Fruit fly (Drosophila melanogaster) whole organism, adult: ENCODE measurements around the gene btz.

ENCODE experiments used
- CG11617 ChIP-seq: fragments of 200-800 bp; sonication (Bioruptor generic); optimal IDR thresholded peaks from 2 replicates; lab custom pipeline; 2017; ENCODE audit warnings: mild to moderate bottlenecking, missing biosample characterization, missing genetic modification reagents, missing genetic modification characterization
- CG12768 ChIP-seq: fragments of 200-800 bp; sonication (Bioruptor generic); optimal IDR thresholded peaks from 2 replicates; lab custom pipeline; 2017; ENCODE audit warnings: missing biosample characterization, missing genetic modification characterization, mild to moderate bottlenecking, moderate library complexity, missing genetic modification reagents
- CG14711 ChIP-seq: fragments of 200-800 bp; sonication (Bioruptor generic); optimal IDR thresholded peaks from 2 replicates; lab custom pipeline; 2018; ENCODE audit warnings: missing biosample characterization, mild to moderate bottlenecking, missing genetic modification characterization, moderate library complexity
- CG1620 ChIP-seq: fragments of 200-800 bp; sonication (Bioruptor generic); optimal IDR thresholded peaks from 2 replicates; lab custom pipeline; 2016; ENCODE audit warnings: missing biosample characterization, missing genetic modification characterization
- CG33017 ChIP-seq: fragments of 200-800 bp; sonication (Bioruptor generic); optimal IDR thresholded peaks from 2 replicates; lab custom pipeline; 2018; ENCODE audit warnings: missing biosample characterization, mild to moderate bottlenecking, missing genetic modification characterization, moderate library complexity
- CG5204 ChIP-seq: fragments of 200-800 bp; sonication (Bioruptor generic); optimal IDR thresholded peaks from 2 replicates; lab custom pipeline; 2016; ENCODE audit warnings: missing biosample characterization, missing genetic modification characterization
- CG7045 ChIP-seq: fragments of 200-800 bp; sonication (Bioruptor generic); optimal IDR thresholded peaks from 2 replicates; lab custom pipeline; 2017; ENCODE audit warnings: missing biosample characterization, mild to moderate bottlenecking, missing genetic modification characterization
- CG7101 ChIP-seq: fragments of 200-800 bp; sonication (Bioruptor generic); optimal IDR thresholded peaks from 2 replicates; lab custom pipeline; 2018; ENCODE audit warnings: missing biosample characterization, mild to moderate bottlenecking, missing genetic modification characterization, moderate library complexity
- Clk ChIP-seq: fragments of 200-800 bp; sonication (Bioruptor generic); optimal IDR thresholded peaks from 2 replicates; lab custom pipeline; 2017; ENCODE audit warnings: missing biosample characterization, missing genetic modification characterization
- Crg-1 ChIP-seq: fragments of 200-800 bp; sonication (Bioruptor generic); optimal IDR thresholded peaks from 2 replicates; lab custom pipeline; 2016; ENCODE audit warnings: missing biosample characterization, missing genetic modification characterization
- Hr96 ChIP-seq: fragments of 200-800 bp; sonication (Bioruptor generic); optimal IDR thresholded peaks from 2 replicates; lab custom pipeline; 2016; ENCODE audit warnings: missing biosample characterization, missing genetic modification characterization
- Mnt ChIP-seq: fragments of 200-800 bp; sonication (Bioruptor generic); optimal IDR thresholded peaks from 2 replicates; lab custom pipeline; 2016; ENCODE audit warnings: missing biosample characterization, mild to moderate bottlenecking, missing genetic modification characterization
- bab1 ChIP-seq: fragments of 200-800 bp; sonication (Bioruptor generic); optimal IDR thresholded peaks from 3 replicates; lab custom pipeline; 2019; ENCODE audit warnings: missing biosample characterization, mild to moderate bottlenecking, missing genetic modification characterization, moderate library complexity
- cic ChIP-seq: fragments of 200-800 bp; sonication (Bioruptor generic); optimal IDR thresholded peaks from 2 replicates; lab custom pipeline; 2017; ENCODE audit warnings: missing biosample characterization, mild to moderate bottlenecking, missing genetic modification characterization, moderate library complexity
- cnc ChIP-seq, 2 experiments: fragments of >200 bp; optimal IDR thresholded peaks; 2 replicates each; lab custom pipeline; 2017
- kay ChIP-seq: fragments of 200-800 bp; sonication (Bioruptor generic); peaks from one replicate; lab custom pipeline; 2016; ENCODE audit warnings: missing biosample characterization, missing genetic modification characterization, borderline replicate concordance
- ovo ChIP-seq: fragments of 200-800 bp; sonication (Bioruptor generic); optimal IDR thresholded peaks from 2 replicates; lab custom pipeline; 2016; ENCODE audit warnings: missing biosample characterization, missing genetic modification characterization
- pad ChIP-seq: fragments of 200-800 bp; sonication (Bioruptor generic); optimal IDR thresholded peaks from 3 replicates; lab custom pipeline; 2017; ENCODE audit warnings: missing biosample characterization, missing genetic modification characterization, mild to moderate bottlenecking, moderate library complexity, missing genetic modification reagents
- tj ChIP-seq: fragments of 200-800 bp; sonication (Bioruptor generic); optimal IDR thresholded peaks from 3 replicates; lab custom pipeline; 2017; ENCODE audit warnings: missing biosample characterization, mild to moderate bottlenecking, missing genetic modification characterization, moderate library complexity
- toe ChIP-seq: fragments of 200-800 bp; sonication (Bioruptor generic); optimal IDR thresholded peaks from 2 replicates; lab custom pipeline; 2016; ENCODE audit warnings: missing biosample characterization, missing genetic modification characterization

btz gene

DNA sequence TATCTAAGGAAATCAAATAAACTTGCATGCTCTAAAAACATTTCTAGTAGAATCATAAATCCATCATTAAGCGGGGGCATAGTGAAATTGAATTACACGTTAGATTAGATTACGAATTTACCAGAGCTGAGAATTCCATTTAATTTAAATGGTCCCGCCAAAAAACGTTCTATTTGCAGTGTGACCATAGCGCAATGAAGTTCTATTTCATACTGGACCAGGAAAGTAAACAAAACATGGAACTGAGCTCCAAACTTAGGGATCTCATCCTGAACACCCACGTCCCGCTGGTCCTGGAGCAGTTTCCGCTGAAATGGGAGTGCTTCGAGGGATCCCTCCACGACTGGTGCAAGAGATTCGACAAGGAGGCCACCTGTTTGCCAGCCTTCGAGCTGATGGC is 5.1 kb upstream of the btz start, which contains the start of gene HSPBAP1:
Gene HSPBAP1 (plus strand): TSS at position 217 of the 400 bp plus-strand sequence.
- no peak for TF ChIP-seq Mnt (GFP tag; lab: Kevin White, UChicago)
- TF ChIP-seq toe (GFP tag; lab: Kevin White, UChicago) = no peak
- no peak for TF ChIP-seq pad (GFP tag; lab: Kevin White, UChicago)
- TF ChIP-seq ovo (GFP tag; lab: Kevin White, UChicago) = no peak
- no peak for TF ChIP-seq cnc (optimal IDR thresholded peaks at IDR 0.05; lab: Kevin White, UChicago)
- no peak for TF ChIP-seq Clk
- no peak for TF ChIP-seq Hr96
- TF ChIP-seq kay = no peak
- TF ChIP-seq CG5204 (GFP tag; lab: Kevin White, UChicago) = no peak
- no peak for TF ChIP-seq CG12768
- no peak for TF ChIP-seq CG7101 (tag; lab: Kevin White, UChicago)
- no peak for TF ChIP-seq CG14711 (tag; lab: Kevin White, UChicago)
- no peak for TF ChIP-seq cic
- TF ChIP-seq bab1 (GFP tag; lab: Kevin White, UChicago) = no peak
- no peak for TF ChIP-seq CG33017 (tag; lab: Kevin White, UChicago)
- TF ChIP-seq CG11617 (GFP tag; lab: Kevin White, UChicago) = no peak
- TF ChIP-seq Crg-1 (GFP tag; lab: Kevin White, UChicago) = no peak
- no peak for TF ChIP-seq CG7045

DNA sequence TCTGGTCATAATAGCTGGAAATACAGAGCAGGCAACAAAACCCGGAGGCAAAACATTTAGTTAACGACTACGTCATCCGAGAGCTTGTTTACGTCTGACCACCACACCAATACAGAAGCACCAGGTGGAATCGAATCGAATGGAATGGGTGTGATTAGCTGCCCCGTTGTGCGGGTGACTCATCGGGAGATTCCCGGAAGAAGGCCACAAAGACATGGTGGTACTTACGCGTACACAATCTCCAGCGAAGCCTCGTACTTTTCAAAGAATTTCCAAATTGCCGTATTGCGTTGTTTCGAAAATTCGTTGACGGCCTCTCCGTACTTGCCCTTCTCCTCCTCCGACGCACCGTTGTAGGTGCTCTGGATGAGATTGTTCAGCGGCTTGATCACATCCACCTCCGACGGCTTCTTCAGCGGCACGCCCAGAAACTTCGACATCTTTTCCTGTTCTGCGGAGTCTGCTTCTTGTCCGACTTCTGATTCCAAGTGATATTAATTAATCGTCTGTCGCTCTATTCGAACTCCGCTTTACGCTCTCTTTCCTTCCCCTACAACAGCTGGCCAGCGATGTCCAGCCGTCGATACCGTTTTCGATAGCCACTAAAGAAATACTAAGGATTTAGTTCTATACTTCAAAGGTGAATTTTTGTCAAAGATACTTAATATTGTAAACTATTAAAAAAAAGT is 477 bp upstream of the btz start, which contains the start of gene ALiX:
Gene ALiX (minus strand): TSS at position 571 of the 689 bp plus-strand sequence.
- TF ChIP-seq pad (GFP tag; lab: Kevin White, UChicago) (peak; percentile 99), CG5204 (GFP tag; lab: Kevin White, UChicago) (no peak)

DNA sequence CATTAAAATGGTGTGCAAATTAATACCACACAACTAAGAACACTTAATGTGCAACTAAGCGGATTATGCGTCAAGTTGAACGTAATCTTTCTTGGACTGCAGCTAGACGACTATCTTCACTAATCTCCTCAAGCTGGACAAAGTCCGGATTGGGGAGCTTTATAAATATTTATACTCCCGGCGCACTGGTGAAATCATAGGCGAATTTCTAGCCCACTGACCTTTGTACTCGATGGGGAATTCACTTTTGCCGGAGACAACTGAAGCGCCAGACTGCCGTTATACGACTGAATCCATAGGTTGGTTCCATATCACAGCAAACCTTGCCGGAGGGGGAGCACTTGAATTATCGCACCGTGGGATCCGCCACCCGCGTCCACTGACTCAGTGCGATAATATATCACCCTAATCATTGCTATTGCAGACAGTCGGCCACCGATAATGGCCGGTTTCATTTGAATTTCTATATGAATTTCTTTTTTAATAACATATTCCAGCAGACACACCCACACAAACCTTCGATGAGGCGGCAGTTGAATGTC is 5.9 kb downstream of the btz start:
- TF ChIP-seq CG33017 (tag; lab: Kevin White, UChicago) (no peak), CG1620 (no peak), Clk (no peak), CG12768 (peak; percentile 82), pad (GFP tag; lab: Kevin White, UChicago) (no peak), Hr96 (peak; percentile 16)

DNA sequence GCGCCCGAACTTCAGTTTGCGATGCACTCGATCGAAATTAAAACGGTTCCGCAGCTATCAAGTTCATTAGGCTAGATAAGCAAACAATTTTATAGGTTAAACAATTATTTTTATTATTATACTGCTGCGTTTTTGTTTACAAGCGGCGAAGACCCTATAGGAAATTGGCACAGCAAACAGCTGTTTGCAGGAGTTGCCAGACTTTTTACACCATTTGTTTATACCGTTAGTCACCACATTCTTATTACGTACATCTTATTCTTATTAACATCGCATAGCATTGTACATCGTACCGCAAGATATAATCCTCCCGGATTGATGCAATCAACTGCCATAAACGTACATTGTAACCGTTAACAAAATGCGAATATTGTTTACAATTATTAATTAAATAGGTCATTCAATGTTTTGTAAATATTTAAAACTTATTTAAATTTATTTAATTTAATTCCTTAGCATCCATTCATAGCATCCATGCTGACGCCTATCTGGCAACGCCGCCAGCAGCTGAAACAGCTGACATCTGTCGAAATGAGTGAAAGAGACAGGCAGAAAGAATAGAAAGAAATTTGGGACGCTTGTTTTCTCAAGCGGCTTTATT is 6.5 kb downstream of the btz start, which contains the start of the genes CROT and CG12877:
Gene CROT (minus strand): TSS at position 171 of the 601 bp plus-strand sequence.
Gene CG12877 (plus strand): TSS at position 520 of the 601 bp plus-strand sequence.
- TF ChIP-seq cnc (optimal IDR thresholded peaks at IDR 0.05; lab: Kevin White, UChicago) = no peak
- TF ChIP-seq Crg-1 (GFP tag; lab: Kevin White, UChicago) = peak; percentile 70
- TF ChIP-seq Clk = peak; percentile 58
- TF ChIP-seq CG33017 (tag; lab: Kevin White, UChicago) = peak; percentile 73
- peak; percentile 55 for TF ChIP-seq CG1620
- peak; percentile 25 for TF ChIP-seq Mnt (GFP tag; lab: Kevin White, UChicago)
- peak; percentile 63 for TF ChIP-seq tj (GFP tag; lab: Kevin White, UChicago)
- peak; percentile 89 for TF ChIP-seq kay
- TF ChIP-seq pad (GFP tag; lab: Kevin White, UChicago) = peak; percentile 61
- TF ChIP-seq CG12768 = peak; percentile 62
- peak; percentile 78 for TF ChIP-seq ovo (GFP tag; lab: Kevin White, UChicago)
- peak; percentile 65 for TF ChIP-seq CG5204 (GFP tag; lab: Kevin White, UChicago)
- peak; percentile 86 for TF ChIP-seq CG7045
- peak; percentile 86 for TF ChIP-seq CG11617 (GFP tag; lab: Kevin White, UChicago)
- TF ChIP-seq bab1 (GFP tag; lab: Kevin White, UChicago) = peak; percentile 85
- peak; percentile 81 for TF ChIP-seq toe (GFP tag; lab: Kevin White, UChicago)
- TF ChIP-seq CG14711 (tag; lab: Kevin White, UChicago) = peak; percentile 72
- TF ChIP-seq cic = no peak
- TF ChIP-seq CG7101 (tag; lab: Kevin White, UChicago) = peak; percentile 71
- peak; percentile 43 for TF ChIP-seq Hr96

DNA sequence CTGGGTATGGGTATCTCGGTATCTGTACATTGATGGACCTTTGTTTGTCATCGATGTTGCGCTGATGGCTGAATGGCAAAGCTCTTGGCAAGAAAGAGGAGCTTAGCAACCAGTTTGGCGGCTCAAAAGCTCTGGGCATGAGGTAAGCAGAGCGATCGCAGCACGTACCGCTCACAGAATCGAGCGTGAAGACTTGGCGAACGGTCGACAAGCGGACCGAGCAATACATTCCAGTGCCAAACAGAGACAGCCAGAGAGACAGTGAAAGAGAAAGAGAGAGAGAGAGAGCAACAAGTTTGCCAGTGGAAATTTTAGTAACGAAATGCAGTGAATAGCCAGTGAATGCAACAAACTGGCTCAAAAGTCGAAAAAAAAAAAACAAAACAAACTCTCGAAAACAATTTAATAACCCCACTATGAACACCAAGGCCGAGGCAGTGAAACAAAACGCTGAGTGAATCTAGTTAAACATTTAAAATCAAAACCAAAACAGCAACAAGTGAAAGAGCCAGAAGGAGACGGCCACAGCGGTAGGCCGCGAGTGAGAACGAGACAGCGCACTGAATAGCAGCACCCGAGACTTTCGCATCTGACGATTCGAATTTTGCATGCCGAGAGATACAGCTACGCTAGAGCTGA is 36.3 kb downstream of the btz start, which contains the start of gene Ets98B:
Gene Ets98B (plus strand): TSS at position 172 of the 639 bp plus-strand sequence.
- TF ChIP-seq CG7045 (no peak), ovo (GFP tag; lab: Kevin White, UChicago) (no peak), CG14711 (tag; lab: Kevin White, UChicago) (no peak), pad (GFP tag; lab: Kevin White, UChicago) (no peak), Clk (no peak), cnc (optimal IDR thresholded peaks at IDR 0.05; lab: Kevin White, UChicago) (no peak), CG7101 (tag; lab: Kevin White, UChicago) (no peak), CG33017 (tag; lab: Kevin White, UChicago) (no peak), kay (no peak)

dm6 chr3R:27737038-27737437 is 36.9 kb downstream of the btz start:
- TF ChIP-seq CG12768 (no peak), Hr96 (no peak), toe (GFP tag; lab: Kevin White, UChicago) (no peak), CG5204 (GFP tag; lab: Kevin White, UChicago) (no peak), bab1 (GFP tag; lab: Kevin White, UChicago) (no peak), tj (GFP tag; lab: Kevin White, UChicago) (no peak), Crg-1 (GFP tag; lab: Kevin White, UChicago) (no peak), CG14711 (tag; lab: Kevin White, UChicago) (no peak), cic (no peak), CG1620 (no peak), kay (no peak), CG33017 (tag; lab: Kevin White, UChicago) (no peak), cnc (optimal IDR thresholded peaks at IDR 0.05; lab: Kevin White, UChicago) (no peak), CG7045 (no peak), pad (GFP tag; lab: Kevin White, UChicago) (no peak)
